Worm (Caenorhabditis elegans) whole organism, young adult: ENCODE measurements around the gene era-1.

Source experiments
- B0261.1 ChIP-seq: sonication (generic microtip); optimal IDR thresholded peaks from 2 replicates; lab custom pipeline; 2016; ENCODE audit warnings: mild to moderate bottlenecking, missing genetic modification characterization, moderate library complexity, missing compliant biosample characterization
- F23B12.7 ChIP-seq: sonication (generic microtip); optimal IDR thresholded peaks from 2 replicates; lab custom pipeline; 2017; ENCODE audit warnings: missing genetic modification characterization, mild to moderate bottlenecking, missing compliant biosample characterization, antibody characterized with exemption, moderate library complexity; ENCODE audit not compliant: insufficient read depth
- F49E8.2 ChIP-seq: sonication (generic microtip); optimal IDR thresholded peaks from 3 replicates; lab custom pipeline; 2017; ENCODE audit warnings: missing genetic modification characterization, mild to moderate bottlenecking, missing compliant biosample characterization, antibody characterized with exemption, moderate library complexity; ENCODE audit not compliant: insufficient read depth
- ama-1 ChIP-seq, 3 experiments: fragments of 150-350 bp in 1 of 3; sonication (generic microtip) in 2 of 3; optimal IDR thresholded peaks; 2 replicates each; lab custom pipeline; 2014 to 2018; ENCODE audit warnings: missing biosample characterization in 2 of 3, missing genetic modification characterization in 2 of 3, missing genetic modification reagents in 2 of 3
- aptf-3 ChIP-seq: fragments of 200-800 bp; sonication (Bioruptor generic); IDR thresholded peaks from 2 replicates; pipeline ENCODE4 v1.3.6; 2022; ENCODE audit warnings: missing genetic modification characterization, missing compliant biosample characterization
- efl-1 ChIP-seq: fragments of 150-350 bp; optimal IDR thresholded peaks from 2 replicates; lab custom pipeline; 2014; ENCODE audit warnings: missing biosample characterization, missing genetic modification reagents, missing genetic modification characterization
- hsf-1 ChIP-seq: fragments of 200-800 bp; sonication (Bioruptor generic); IDR thresholded peaks from 2 replicates; pipeline ENCODE4 v1.3.6; 2022; ENCODE audit warnings: missing genetic modification reagents, missing genetic modification characterization, missing compliant biosample characterization
- let-526 ChIP-seq: fragments of 200-800 bp; sonication (Bioruptor generic); IDR thresholded peaks from 2 replicates; pipeline ENCODE4 v1.3.6; 2022; ENCODE audit warnings: missing genetic modification reagents, missing genetic modification characterization, missing compliant biosample characterization
- lin-40 ChIP-seq: sonication (generic microtip); optimal IDR thresholded peaks from 2 replicates; lab custom pipeline; 2016; ENCODE audit warnings: missing genetic modification characterization, mild to moderate bottlenecking, missing compliant biosample characterization, missing genotype, missing genetic modification reagents
- lin-54 ChIP-seq: fragments of 200-800 bp; sonication (Bioruptor generic); optimal IDR thresholded peaks from 2 replicates; lab custom pipeline; 2018; ENCODE audit warnings: mild to moderate bottlenecking, missing genetic modification characterization, missing compliant biosample characterization
- snpc-1.3 ChIP-seq: sonication (generic microtip); optimal IDR thresholded peaks from 2 replicates; lab custom pipeline; 2017; ENCODE audit warnings: missing genetic modification characterization, mild to moderate bottlenecking, missing compliant biosample characterization, antibody characterized with exemption, moderate library complexity, missing genotype, missing genetic modification reagents; ENCODE audit not compliant: insufficient read depth
- snpc-4 ChIP-seq, 5 experiments: fragments of 150-350 bp in 1 of 5; sonication (generic microtip) in 4 of 5; optimal IDR thresholded peaks; 2 replicates each; lab custom pipeline; 2014 to 2018; ENCODE audit warnings: missing genetic modification characterization in 5 of 5, missing biosample characterization in 3 of 5, antibody characterized with exemption in 2 of 5, mild to moderate bottlenecking in 2 of 5, missing compliant biosample characterization in 2 of 5, missing genotype in 2 of 5, moderate library complexity in 2 of 5, missing genetic modification reagents in 1 of 5
- ztf-3 ChIP-seq: fragments of 200-800 bp; sonication (Bioruptor generic); optimal IDR thresholded peaks from 2 replicates; lab custom pipeline; 2018; ENCODE audit warnings: mild to moderate bottlenecking, missing genetic modification characterization, missing compliant biosample characterization

ce11 chrV:6665751-6666150, 37.1 kb upstream of the era-1 start, which contains the start of gene pmp-5:
- no peak for TF ChIP-seq F49E8.2 (tag; lab: Kevin White, UChicago)
- no peak for TF ChIP-seq hsf-1 (GFP tag; lab: Robert Waterston, UW)
- TF ChIP-seq ama-1 (optimal IDR thresholded peaks at IDR 0.05; lab: Kevin White, UChicago), result no peak
- TF ChIP-seq ama-1 (GFP tag; optimal IDR thresholded peaks at IDR 0.05; lab: Kevin White, UChicago), result no peak
- TF ChIP-seq let-526, result no peak
- TF ChIP-seq snpc-4 (GFP tag; optimal IDR thresholded peaks at IDR 0.05; lab: Kevin White, UChicago), result no peak
- TF ChIP-seq snpc-4 (tag; optimal IDR thresholded peaks at IDR 0.05; lab: Kevin White, UChicago), result no peak
- no peak for TF ChIP-seq lin-40
- TF ChIP-seq aptf-3 (GFP tag; lab: Robert Waterston, UW), result no peak
- no peak for TF ChIP-seq snpc-1.3 (tag; lab: Kevin White, UChicago)
- TF ChIP-seq efl-1 (GFP tag; lab: Kevin White, UChicago), result no peak
- TF ChIP-seq lin-54 (GFP tag; lab: Kevin White, UChicago), result no peak
- no peak for TF ChIP-seq ztf-3 (GFP tag; lab: Kevin White, UChicago)
- TF ChIP-seq B0261.1 (tag; lab: Kevin White, UChicago), result no peak
- no peak for TF ChIP-seq F23B12.7 (tag; lab: Kevin White, UChicago)
